Worm (Caenorhabditis elegans) whole organism, mixed stage, embryonic: ENCODE results near the gene F01E11.3.

Experiments used
- ces-1 ChIP-seq: fragments of 150-350 bp; optimal IDR thresholded peaks from 2 replicates; lab custom pipeline; 2014; ENCODE audit warnings: missing biosample characterization, missing genetic modification reagents, missing genetic modification characterization
- lin-13 ChIP-seq: fragments of 150-350 bp; optimal IDR thresholded peaks from 2 replicates; lab custom pipeline; 2014; ENCODE audit warnings: missing biosample characterization, missing genetic modification characterization
- mab-5 ChIP-seq: fragments of 150-350 bp; optimal IDR thresholded peaks from 2 replicates; lab custom pipeline; 2014; ENCODE audit warnings: missing biosample characterization, missing genetic modification characterization
- mep-1 ChIP-seq: fragments of 150-350 bp; optimal IDR thresholded peaks from 2 replicates; lab custom pipeline; 2017; ENCODE audit warnings: missing biosample characterization, missing genetic modification reagents, missing genetic modification characterization, inconsistent platforms
- nhr-237 ChIP-seq: fragments of 150-350 bp; optimal IDR thresholded peaks from 2 replicates; lab custom pipeline; 2014; ENCODE audit warnings: missing biosample characterization, missing genetic modification characterization
- nhr-28 ChIP-seq: fragments of 150-350 bp; optimal IDR thresholded peaks from 2 replicates; lab custom pipeline; 2014; ENCODE audit warnings: missing biosample characterization, missing genetic modification characterization
- snpc-4 ChIP-seq: fragments of 150-350 bp; optimal IDR thresholded peaks from 2 replicates; lab custom pipeline; 2014; ENCODE audit warnings: missing biosample characterization, missing genetic modification characterization
- sptf-1 ChIP-seq: sonication (generic microtip); optimal IDR thresholded peaks from 2 replicates; lab custom pipeline; 2017; ENCODE audit warnings: mild to moderate bottlenecking, missing genetic modification characterization, moderate library complexity, missing compliant biosample characterization
- unc-39 ChIP-seq: fragments of 150-350 bp; optimal IDR thresholded peaks from 2 replicates; lab custom pipeline; 2014; ENCODE audit warnings: missing biosample characterization, missing genetic modification characterization
- ztf-11 ChIP-seq: fragments of 150-350 bp; optimal IDR thresholded peaks from 2 replicates; lab custom pipeline; 2014; ENCODE audit warnings: missing biosample characterization, missing genetic modification characterization

DNA sequence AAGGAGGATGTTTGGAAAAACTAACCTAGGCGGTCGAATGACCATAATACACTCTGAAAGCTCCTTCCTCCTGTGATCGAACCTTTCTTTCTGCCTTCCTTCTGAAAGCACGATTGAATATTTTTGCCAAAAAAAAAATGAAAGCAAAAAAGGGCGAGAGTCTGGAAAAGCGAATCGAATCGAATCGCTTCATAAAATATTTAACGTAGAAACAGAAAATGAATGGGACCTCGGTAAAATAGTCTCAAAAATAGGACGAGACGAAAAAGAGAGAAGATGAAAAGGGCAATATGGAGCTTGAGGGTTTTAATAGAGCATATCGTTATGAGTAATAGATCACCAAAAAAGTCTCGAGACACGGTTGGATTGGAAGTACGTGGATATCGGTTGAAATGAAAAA, 10.9 kb upstream of the F01E11.3 start, which contains the start of gene inx-1:
- no peak for TF ChIP-seq snpc-4 (tag; lab: Kevin White, UChicago)
- no peak for TF ChIP-seq mep-1
- TF ChIP-seq ces-1 (GFP tag; lab: Kevin White, UChicago) = no peak
- no peak for TF ChIP-seq lin-13 (tag; lab: Kevin White, UChicago)
- TF ChIP-seq ztf-11 (tag; lab: Kevin White, UChicago) = no peak
- no peak for TF ChIP-seq nhr-237 (tag; lab: Kevin White, UChicago)
- TF ChIP-seq mab-5 (tag; lab: Kevin White, UChicago) = no peak
- TF ChIP-seq unc-39 (tag; lab: Kevin White, UChicago) = no peak
- TF ChIP-seq nhr-28 (tag; lab: Kevin White, UChicago) = no peak
- TF ChIP-seq sptf-1 = no peak
